Fruit fly (Drosophila melanogaster) Kc167 (cell line): ENCODE measurements around the gene Ms.

ENCODE experiments used
- Myc ChIP-seq: fragments of >200 bp; optimal IDR thresholded peaks from 2 replicates; lab custom pipeline; 2017; ENCODE audit warnings: missing external identifiers
- Sin3A ChIP-seq: fragments of >200 bp; optimal IDR thresholded peaks from 2 replicates; lab custom pipeline; 2018; ENCODE audit warnings: missing external identifiers
- h ChIP-seq: fragments of >200 bp; optimal IDR thresholded peaks from 3 replicates; lab custom pipeline; 2018; ENCODE audit warnings: missing external identifiers
- insv ChIP-seq: fragments of >200 bp; optimal IDR thresholded peaks from 3 replicates; lab custom pipeline; 2018; ENCODE audit warnings: missing external identifiers
- psq ChIP-seq: fragments of >200 bp; optimal IDR thresholded peaks from 2 replicates; lab custom pipeline; 2017; ENCODE audit warnings: missing external identifiers
- ttk ChIP-seq: sonication (Bioruptor generic); optimal IDR thresholded peaks from 2 replicates; lab custom pipeline; 2017; ENCODE audit warnings: missing external identifiers

DNA sequence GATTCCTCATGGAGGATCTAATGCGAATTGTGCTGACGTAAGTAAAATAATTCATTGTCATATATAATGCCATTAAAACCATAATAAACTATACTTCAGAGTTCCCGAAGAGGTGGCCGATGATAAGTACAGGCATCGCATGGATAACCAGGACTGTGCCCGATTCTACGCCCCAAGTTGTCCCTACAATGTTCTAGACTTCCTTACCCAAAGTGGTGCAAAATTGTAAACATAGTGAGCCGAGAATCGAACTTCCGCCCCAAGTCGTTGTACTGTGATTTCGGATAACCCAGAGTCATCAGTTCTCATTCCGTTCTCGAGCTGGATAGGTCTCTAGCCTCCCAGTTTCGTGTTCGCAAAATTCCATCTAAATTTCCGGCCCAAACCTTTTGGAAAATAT is 21.5 kb downstream of the Ms start, which contains the start of gene CG33340:
- no peak for TF ChIP-seq psq (lab: Kevin White, UChicago)
- no peak for TF ChIP-seq h (lab: Kevin White, UChicago)
- TF ChIP-seq Myc (lab: Kevin White, UChicago) = no peak
- no peak for TF ChIP-seq Sin3A (lab: Kevin White, UChicago)
- TF ChIP-seq ttk (lab: Kevin White, UChicago) = no peak
- TF ChIP-seq insv (lab: Kevin White, UChicago) = no peak
